Worm (Caenorhabditis elegans): ENCODE data around the gene Y22D7AL.3.

DNA sequence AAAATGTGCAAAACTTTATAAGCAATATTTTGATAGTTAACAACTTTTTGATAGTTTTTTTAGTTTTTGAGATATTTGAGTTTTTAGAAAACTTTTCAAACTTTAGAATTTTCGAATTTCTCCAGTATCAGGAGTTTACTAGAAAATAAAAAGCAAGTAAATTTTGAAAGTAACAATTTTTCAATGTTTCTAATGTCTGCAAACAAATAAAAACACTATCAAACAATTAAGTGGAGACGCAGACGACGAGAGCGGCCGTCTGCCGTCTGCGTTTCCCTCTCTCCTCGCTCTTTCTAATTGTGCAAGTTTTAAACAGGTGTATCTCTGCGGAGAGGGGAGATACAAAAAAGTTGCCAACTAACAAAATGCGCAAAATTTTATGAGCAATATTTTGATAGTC is 11.7 kb downstream of the Y22D7AL.3 start:
- TF ChIP-seq ztf-4 (tag; optimal IDR thresholded peaks at IDR 0.05) (no peak), nhr-90 (tag; optimal IDR thresholded peaks at IDR 0.05; ENCODE audit: poor library complexity) (no peak), lin-14 (GFP tag; optimal IDR thresholded peaks at IDR 0.05) (no peak), C04F5.9 (tag; optimal IDR thresholded peaks at IDR 0.05) (no peak), C16A3.4 (tag; optimal IDR thresholded peaks at IDR 0.05) (no peak), ceh-63 (GFP tag; optimal IDR thresholded peaks at IDR 0.05) (no peak)

Measured in whole organism, L1 larva.